Fruit fly (Drosophila melanogaster): ENCODE results near the gene Cds.
A peak's percentile ranks its signal among the peaks of the same experiment; 100 is the strongest.

The Cds gene

DNA sequence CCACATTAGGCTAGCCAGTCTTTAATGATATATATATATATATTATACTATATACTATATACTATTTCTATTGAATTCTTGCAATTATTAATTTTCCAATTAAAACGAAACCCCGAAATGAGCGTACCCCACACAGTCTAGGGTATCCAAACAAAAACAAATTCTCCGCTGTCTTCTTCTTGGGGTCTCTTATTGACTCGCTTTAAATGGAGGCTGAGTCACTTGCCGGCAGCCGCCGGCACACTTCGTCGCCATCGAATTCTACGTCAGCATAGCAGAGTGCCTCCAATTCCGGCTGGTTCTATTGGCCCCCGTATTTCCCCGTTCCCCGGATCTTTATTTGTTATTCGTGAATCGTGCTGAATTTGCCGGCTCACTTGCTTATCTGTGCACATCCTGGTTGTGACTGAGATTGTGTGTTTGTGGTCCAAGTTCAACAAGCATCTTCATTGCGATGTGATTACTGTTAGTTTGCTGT is 32.9 kb upstream of the Cds start (continued):
- no peak for TF ChIP-seq pho (GFP tag; optimal IDR thresholded peaks at IDR 0.05)
- no peak for TF ChIP-seq Dbx (GFP tag; IDR thresholded peaks at IDR 0.05)
- no peak for TF ChIP-seq Dek (tag; optimal IDR thresholded peaks at IDR 0.05)
- TF ChIP-seq CG4707 (GFP tag; optimal IDR thresholded peaks at IDR 0.05): no peak
- TF ChIP-seq CG8478 (optimal IDR thresholded peaks at IDR 0.05): no peak
- TF ChIP-seq tap (tag; optimal IDR thresholded peaks at IDR 0.05): no peak
- TF ChIP-seq row (GFP tag; IDR thresholded peaks at IDR 0.05): peak; percentile 46; the same call in 2 of the 3 replicates
- no peak for TF ChIP-seq HmgD (GFP tag; optimal IDR thresholded peaks at IDR 0.05)
- no peak for TF ChIP-seq h (optimal IDR thresholded peaks at IDR 0.05)
- no peak for TF ChIP-seq Vsx1 (GFP tag; optimal IDR thresholded peaks at IDR 0.05)
- TF ChIP-seq CG34422 (GFP tag; IDR thresholded peaks at IDR 0.05): peak; percentile 41; the same call in 1 of the 3 replicates
- TF ChIP-seq CG7987 (GFP tag; optimal IDR thresholded peaks at IDR 0.05): no peak
- TF ChIP-seq HLH4C (GFP tag; IDR thresholded peaks at IDR 0.05; ENCODE audit: partially characterized antibody): no peak
- TF ChIP-seq HLHmδ (GFP tag; optimal IDR thresholded peaks at IDR 0.05): no peak
- TF ChIP-seq tio (GFP tag; optimal IDR thresholded peaks at IDR 0.05): no peak
- peak; percentile 41 for TF ChIP-seq CoRest (tag; optimal IDR thresholded peaks at IDR 0.05)
- TF ChIP-seq Hand (GFP tag; optimal IDR thresholded peaks at IDR 0.05): no peak
- no peak for TF ChIP-seq CG12942 (GFP tag; optimal IDR thresholded peaks at IDR 0.05)
- TF ChIP-seq wor (GFP tag; IDR thresholded peaks at IDR 0.05): no peak
- no peak for TF ChIP-seq tin (GFP tag; optimal IDR thresholded peaks at IDR 0.05)
- TF ChIP-seq CG4360 (GFP tag; IDR thresholded peaks at IDR 0.05): no peak
- TF ChIP-seq chif (GFP tag; optimal IDR thresholded peaks at IDR 0.05): no peak
- no peak for TF ChIP-seq CG14965 (GFP tag; optimal IDR thresholded peaks at IDR 0.05; ENCODE audit: borderline replicate concordance)
- no peak for TF ChIP-seq bowl (GFP tag; IDR thresholded peaks at IDR 0.05)
- TF ChIP-seq jigr1 (GFP tag; IDR thresholded peaks at IDR 0.05): no peak
- peak; percentile 38; the same call in 1 of the 3 replicates for TF ChIP-seq ci (GFP tag; IDR thresholded peaks at IDR 0.05)
- TF ChIP-seq Aef1 (GFP tag; IDR thresholded peaks at IDR 0.05): peak; percentile 56
- TF ChIP-seq CG4820 (GFP tag; optimal IDR thresholded peaks at IDR 0.05): no peak
- TF ChIP-seq inv (GFP tag; IDR thresholded peaks at IDR 0.05; ENCODE audit: partially characterized antibody): no peak
- no peak for TF ChIP-seq CG7963 (GFP tag; IDR thresholded peaks at IDR 0.05; ENCODE audit: partially characterized antibody)
- no peak for TF ChIP-seq cg (GFP tag; optimal IDR thresholded peaks at IDR 0.05)
- no peak for TF ChIP-seq oc (tag; optimal IDR thresholded peaks at IDR 0.05)
- TF ChIP-seq vfl (GFP tag; optimal IDR thresholded peaks at IDR 0.05): no peak
- no peak for TF ChIP-seq CG6689 (GFP tag; IDR thresholded peaks at IDR 0.05)
- no peak for TF ChIP-seq CrebB (tag; optimal IDR thresholded peaks at IDR 0.05)
- no peak for TF ChIP-seq bcd (GFP tag; optimal IDR thresholded peaks at IDR 0.05)
- TF ChIP-seq tna (GFP tag; IDR thresholded peaks at IDR 0.05; ENCODE audit: partially characterized antibody): no peak
- no peak for TF ChIP-seq Ada2b (GFP tag; IDR thresholded peaks at IDR 0.05)
- TF ChIP-seq fu2 (GFP tag; optimal IDR thresholded peaks at IDR 0.05): no peak
- no peak for TF ChIP-seq ftz-f1 (GFP tag; optimal IDR thresholded peaks at IDR 0.05)
- no peak for TF ChIP-seq CG33213 (GFP tag; optimal IDR thresholded peaks at IDR 0.05)
- peak; percentile 68 for TF ChIP-seq CG10543 (GFP tag; optimal IDR thresholded peaks at IDR 0.05)
- TF ChIP-seq CG18619 (GFP tag; optimal IDR thresholded peaks at IDR 0.05): no peak
- no peak for TF ChIP-seq CG30431 (GFP tag; optimal IDR thresholded peaks at IDR 0.05)
- no peak for TF ChIP-seq pum (GFP tag; optimal IDR thresholded peaks at IDR 0.05)
- no peak for TF ChIP-seq sima (GFP tag; optimal IDR thresholded peaks at IDR 0.05)
- TF ChIP-seq CG2120 (GFP tag; optimal IDR thresholded peaks at IDR 0.05): peak; percentile 12
- no peak for TF ChIP-seq her (GFP tag; optimal IDR thresholded peaks at IDR 0.05)
- no peak for TF ChIP-seq CG4328 (GFP tag; optimal IDR thresholded peaks at IDR 0.05)
- TF ChIP-seq MBD-R2 (GFP tag; IDR thresholded peaks at IDR 0.05): no peak; the same call in 1 of the 2 replicates
- no peak for TF ChIP-seq bsh (GFP tag; optimal IDR thresholded peaks at IDR 0.05)
